Worm (Caenorhabditis elegans): Measurements from ENCODE around the gene dod-21.

DNA sequence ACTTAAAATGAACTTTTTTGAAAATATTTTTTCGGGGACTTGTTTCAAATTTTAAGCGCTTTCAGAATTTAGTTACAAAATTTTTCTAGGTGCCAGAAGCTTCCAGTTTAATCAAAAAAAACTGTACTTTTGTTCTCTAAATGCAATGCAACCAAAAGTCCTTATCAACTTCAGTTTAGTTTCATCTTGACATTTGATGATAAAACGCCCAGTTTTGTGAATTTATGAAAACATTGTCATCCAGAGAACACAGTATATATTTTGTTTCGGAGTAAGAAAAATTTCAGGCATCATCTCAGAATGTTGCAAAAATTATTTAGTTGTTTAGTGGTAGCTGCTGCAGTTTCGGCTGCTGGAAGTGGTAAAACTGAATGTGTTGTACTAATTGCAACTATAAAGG, 21.2 kb downstream of the dod-21 start, which contains the start of gene F55G11.6:
- TF ChIP-seq madf-8 (GFP tag; conservative IDR thresholded peaks at IDR 0.05): no peak
- no peak for TF ChIP-seq F57C9.4 (tag; optimal IDR thresholded peaks at IDR 0.05)
- no peak for TF ChIP-seq B0035.1 (tag; optimal IDR thresholded peaks at IDR 0.05)
- no peak for TF ChIP-seq nfya-1 (tag; optimal IDR thresholded peaks at IDR 0.05; ENCODE audit: borderline replicate concordance, insufficient read depth)
- TF ChIP-seq ztf-18 (tag; optimal IDR thresholded peaks at IDR 0.05): no peak
- TF ChIP-seq ama-1 (optimal IDR thresholded peaks at IDR 0.05): no peak
- no peak for TF ChIP-seq ama-1 (GFP tag; optimal IDR thresholded peaks at IDR 0.05)
- no peak for TF ChIP-seq cebp-2 (GFP tag; IDR thresholded peaks at IDR 0.05)
- no peak for TF ChIP-seq ceh-58 (GFP tag; IDR thresholded peaks at IDR 0.05)
- no peak for TF ChIP-seq tbp1 (GFP tag; optimal IDR thresholded peaks at IDR 0.05)
